Worm (Caenorhabditis elegans) whole organism, L1 larva: ENCODE measurements around the gene mig-5.

ENCODE experiments used
- C04F5.9 ChIP-seq: sonication (generic microtip); optimal IDR thresholded peaks from 2 replicates; lab custom pipeline; 2016; ENCODE audit warnings: missing genetic modification characterization, missing compliant biosample characterization
- C16A3.4 ChIP-seq: fragments of 150-350 bp; optimal IDR thresholded peaks from 2 replicates; lab custom pipeline; 2014; ENCODE audit warnings: missing biosample characterization, missing genetic modification characterization
- C34B4.2 ChIP-seq: sonication (generic microtip); optimal IDR thresholded peaks from 2 replicates; lab custom pipeline; 2017; ENCODE audit warnings: mild to moderate bottlenecking, missing genetic modification characterization, missing compliant biosample characterization
- aha-1 ChIP-seq: fragments of 150-350 bp; optimal IDR thresholded peaks from 2 replicates; lab custom pipeline; 2014; ENCODE audit warnings: missing biosample characterization, missing genetic modification characterization
- alr-1 ChIP-seq: fragments of 200-800 bp; sonication (Bioruptor generic); optimal IDR thresholded peaks from 2 replicates; lab custom pipeline; 2018; ENCODE audit warnings: borderline replicate concordance, mild to moderate bottlenecking, missing genetic modification characterization, missing compliant biosample characterization
- aly-2 ChIP-seq: fragments of 150-350 bp; optimal IDR thresholded peaks from 2 replicates; lab custom pipeline; 2014; ENCODE audit warnings: missing biosample characterization, missing genetic modification characterization
- ceh-88 ChIP-seq: fragments of 200-800 bp; sonication (Bioruptor generic); IDR thresholded peaks from 2 replicates; pipeline ENCODE4 v1.3.6; 2022; ENCODE audit warnings: missing genetic modification characterization, missing compliant biosample characterization
- ceh-90 ChIP-seq: sonication (generic microtip); optimal IDR thresholded peaks from 2 replicates; lab custom pipeline; 2016; ENCODE audit warnings: missing genetic modification characterization, missing compliant biosample characterization
- dsc-1 ChIP-seq: sonication (generic microtip); optimal IDR thresholded peaks from 2 replicates; lab custom pipeline; 2016; ENCODE audit warnings: mild to moderate bottlenecking, missing genetic modification characterization, missing compliant biosample characterization
- egl-13 ChIP-seq: sonication (generic microtip); optimal IDR thresholded peaks from 2 replicates; lab custom pipeline; 2016; ENCODE audit warnings: missing genotype, missing genetic modification reagents, missing genetic modification characterization, missing compliant biosample characterization
- egl-27 ChIP-seq, 2 experiments: fragments of 150-350 bp in 1 of 2; sonication (generic microtip); optimal IDR thresholded peaks; 3 replicates each; lab custom pipeline; 2017 to 2018; ENCODE audit warnings: missing biosample characterization in 2 of 2, missing genetic modification characterization in 2 of 2, missing genetic modification reagents in 2 of 2
- elt-2 ChIP-seq: sonication (generic microtip); optimal IDR thresholded peaks from 2 replicates; lab custom pipeline; 2016; ENCODE audit warnings: missing genetic modification characterization, mild to moderate bottlenecking, inconsistent platforms, missing compliant biosample characterization, missing genetic modification reagents
- ets-5 ChIP-seq: fragments of 200-800 bp; sonication (Bioruptor generic); IDR thresholded peaks from 2 replicates; pipeline ENCODE4 v1.3.6; 2022; ENCODE audit warnings: missing genetic modification characterization, missing compliant biosample characterization
- fkh-4 ChIP-seq: sonication (generic microtip); optimal IDR thresholded peaks from 2 replicates; lab custom pipeline; 2016; ENCODE audit warnings: missing compliant biosample characterization, missing genetic modification characterization, borderline replicate concordance
- grh-1 ChIP-seq: fragments of 200-800 bp; sonication (Bioruptor generic); IDR thresholded peaks from 2 replicates; pipeline ENCODE4 v1.3.6; 2022; ENCODE audit warnings: missing genetic modification reagents, missing genetic modification characterization, missing compliant biosample characterization
- hlh-17 ChIP-seq: fragments of 200-800 bp; sonication (Bioruptor generic); optimal IDR thresholded peaks from 2 replicates; lab custom pipeline; 2018; ENCODE audit warnings: missing genetic modification characterization, mild to moderate bottlenecking, missing compliant biosample characterization, moderate library complexity, borderline replicate concordance
- hlh-4 ChIP-seq: sonication (generic microtip); optimal IDR thresholded peaks from 2 replicates; lab custom pipeline; 2016; ENCODE audit warnings: mild to moderate bottlenecking, missing genetic modification characterization, missing compliant biosample characterization
- isw-1 ChIP-seq: fragments of 200-800 bp; sonication (Bioruptor generic); IDR thresholded peaks from 2 replicates; pipeline ENCODE4 v1.3.6; 2022; ENCODE audit warnings: missing genetic modification characterization, missing compliant biosample characterization
- lin-15B ChIP-seq: fragments of 150-350 bp; sonication (generic microtip); optimal IDR thresholded peaks from 3 replicates; lab custom pipeline; 2014; ENCODE audit warnings: missing biosample characterization, missing genetic modification characterization
- lin-39 ChIP-seq: fragments of 150-350 bp; optimal IDR thresholded peaks from 2 replicates; lab custom pipeline; 2014; ENCODE audit warnings: missing biosample characterization, missing genetic modification reagents, missing genetic modification characterization
- lir-3 ChIP-seq: sonication (generic microtip); optimal IDR thresholded peaks from 2 replicates; lab custom pipeline; 2016; ENCODE audit warnings: mild to moderate bottlenecking, missing genetic modification characterization, moderate library complexity, missing compliant biosample characterization; ENCODE audit not compliant: poor library complexity
- lsy-2 ChIP-seq, 2 experiments: fragments of 150-350 bp; optimal IDR thresholded peaks; 2 replicates each; lab custom pipeline; 2014; ENCODE audit warnings: missing biosample characterization in 2 of 2, missing genetic modification characterization in 2 of 2
- mdl-1 ChIP-seq, 2 experiments: fragments of 150-350 bp; optimal IDR thresholded peaks; 2 replicates each; lab custom pipeline; 2014 to 2017; ENCODE audit warnings: missing biosample characterization in 2 of 2, missing genetic modification characterization in 2 of 2, inconsistent platforms in 1 of 2
- mef-2 ChIP-seq: fragments of 150-350 bp; optimal IDR thresholded peaks from 2 replicates; lab custom pipeline; 2014; ENCODE audit warnings: missing biosample characterization, missing genetic modification characterization
- mep-1 ChIP-seq: fragments of 150-350 bp; optimal IDR thresholded peaks from 2 replicates; lab custom pipeline; 2014; ENCODE audit warnings: missing biosample characterization, missing genetic modification characterization
- nhr-11 ChIP-seq: fragments of 150-350 bp; optimal IDR thresholded peaks from 2 replicates; lab custom pipeline; 2014; ENCODE audit warnings: missing biosample characterization, missing genetic modification characterization
- nhr-20 ChIP-seq: sonication (generic microtip); optimal IDR thresholded peaks from 2 replicates; lab custom pipeline; 2016; ENCODE audit warnings: mild to moderate bottlenecking, missing genetic modification characterization, missing compliant biosample characterization
- nhr-28 ChIP-seq: fragments of 150-350 bp; optimal IDR thresholded peaks from 2 replicates; lab custom pipeline; 2014; ENCODE audit warnings: missing biosample characterization, missing genetic modification characterization
- nhr-71 ChIP-seq: sonication (generic microtip); optimal IDR thresholded peaks from 2 replicates; lab custom pipeline; 2016; ENCODE audit warnings: mild to moderate bottlenecking, missing genetic modification characterization, moderate library complexity, missing compliant biosample characterization
- nhr-90 ChIP-seq: sonication (generic microtip); optimal IDR thresholded peaks from 2 replicates; lab custom pipeline; 2016; ENCODE audit warnings: mild to moderate bottlenecking, missing genetic modification characterization, missing compliant biosample characterization; ENCODE audit not compliant: poor library complexity
- pag-3 ChIP-seq: sonication (generic microtip); optimal IDR thresholded peaks from 2 replicates; lab custom pipeline; 2017; ENCODE audit warnings: missing genetic modification characterization, mild to moderate bottlenecking, missing compliant biosample characterization, antibody characterized with exemption, borderline replicate concordance; ENCODE audit not compliant: insufficient read depth
- pax-3 ChIP-seq: fragments of 200-800 bp; sonication (Bioruptor generic); optimal IDR thresholded peaks from 2 replicates; lab custom pipeline; 2018; ENCODE audit warnings: mild to moderate bottlenecking, missing genetic modification characterization, moderate library complexity, missing compliant biosample characterization
- pqm-1 ChIP-seq: sonication (generic microtip); optimal IDR thresholded peaks from 3 replicates; lab custom pipeline; 2017; ENCODE audit warnings: missing biosample characterization, missing genetic modification characterization
- rnt-1 ChIP-seq: sonication (generic microtip); optimal IDR thresholded peaks from 2 replicates; lab custom pipeline; 2016; ENCODE audit warnings: mild to moderate bottlenecking, missing genetic modification characterization, moderate library complexity, missing compliant biosample characterization
- skn-1 ChIP-seq: fragments of 150-350 bp; optimal IDR thresholded peaks from 2 replicates; lab custom pipeline; 2014; ENCODE audit warnings: missing biosample characterization, missing genetic modification characterization
- snpc-4 ChIP-seq: fragments of 150-350 bp; optimal IDR thresholded peaks from 2 replicates; lab custom pipeline; 2014; ENCODE audit warnings: missing biosample characterization, missing genetic modification characterization
- sptf-1 ChIP-seq: fragments of 150-350 bp; optimal IDR thresholded peaks from 2 replicates; lab custom pipeline; 2014; ENCODE audit warnings: missing biosample characterization, missing genetic modification characterization
- sup-37 ChIP-seq: fragments of 200-800 bp; sonication (Bioruptor generic); optimal IDR thresholded peaks from 2 replicates; lab custom pipeline; 2018; ENCODE audit warnings: mild to moderate bottlenecking, missing genetic modification characterization, missing compliant biosample characterization
- swsn-7 ChIP-seq: sonication (generic microtip); optimal IDR thresholded peaks from 2 replicates; lab custom pipeline; 2016; ENCODE audit warnings: missing genetic modification characterization, missing compliant biosample characterization
- tbx-2 ChIP-seq: sonication (generic microtip); optimal IDR thresholded peaks from 2 replicates; lab custom pipeline; 2016; ENCODE audit warnings: missing genetic modification characterization, missing compliant biosample characterization
- tlp-1 ChIP-seq: fragments of 150-350 bp; optimal IDR thresholded peaks from 2 replicates; lab custom pipeline; 2014; ENCODE audit warnings: missing biosample characterization, missing genetic modification characterization
- unc-30 ChIP-seq: sonication (generic microtip); optimal IDR thresholded peaks from 2 replicates; lab custom pipeline; 2017; ENCODE audit warnings: missing biosample characterization, missing genetic modification characterization
- unc-86 ChIP-seq: sonication (generic microtip); optimal IDR thresholded peaks from 2 replicates; lab custom pipeline; 2016; ENCODE audit warnings: missing genetic modification characterization, missing compliant biosample characterization
- unc-98 ChIP-seq: fragments of 200-800 bp; sonication (Bioruptor generic); IDR thresholded peaks from 2 replicates; pipeline ENCODE4 v1.3.6; 2022; ENCODE audit warnings: missing genetic modification characterization, missing compliant biosample characterization
- vab-15 ChIP-seq: sonication (generic microtip); optimal IDR thresholded peaks from 2 replicates; lab custom pipeline; 2017; ENCODE audit warnings: missing genotype, mild to moderate bottlenecking, missing genetic modification characterization, missing compliant biosample characterization
- zip-4 ChIP-seq: fragments of 200-800 bp; sonication (Bioruptor generic); optimal IDR thresholded peaks from 2 replicates; lab custom pipeline; 2018; ENCODE audit warnings: mild to moderate bottlenecking, missing genetic modification characterization, moderate library complexity, missing compliant biosample characterization
- ztf-11 ChIP-seq, 2 experiments: sonication (generic microtip); optimal IDR thresholded peaks; 2 replicates each; lab custom pipeline; 2016 to 2017; ENCODE audit warnings: missing genetic modification characterization in 2 of 2, missing biosample characterization in 1 of 2, missing compliant biosample characterization in 1 of 2
- ztf-4 ChIP-seq: fragments of 150-350 bp; optimal IDR thresholded peaks from 2 replicates; lab custom pipeline; 2014; ENCODE audit warnings: missing biosample characterization, missing genetic modification characterization

Gene mig-5

ce11 chrII:8218266-8218665 is 33.4 kb upstream of the mig-5 start:
- TF ChIP-seq fkh-4 (tag; lab: Kevin White, UChicago) (no peak), nhr-28 (tag; lab: Kevin White, UChicago) (no peak), pag-3 (tag; lab: Kevin White, UChicago) (no peak), aly-2 (tag; lab: Kevin White, UChicago) (no peak), lsy-2 (tag; optimal IDR thresholded peaks at IDR 0.05; lab: Kevin White, UChicago) (no peak), lin-15B (no peak), swsn-7 (no peak), rnt-1 (tag; lab: Kevin White, UChicago) (no peak), unc-86 (no peak), snpc-4 (tag; lab: Kevin White, UChicago) (no peak), lin-39 (no peak), hlh-17 (no peak), egl-27 (tag; optimal IDR thresholded peaks at IDR 0.05; lab: Kevin White, UChicago) (no peak), vab-15 (tag; lab: Kevin White, UChicago) (no peak)

ce11 chrII:8216922-8217321 is 32.1 kb upstream of the mig-5 start, which contains the start of gene ifg-1:
ifg-1 (plus strand) TSS chrII:8217222.
- TF ChIP-seq tlp-1 (tag; lab: Kevin White, UChicago) (no peak), isw-1 (GFP tag; lab: Robert Waterston, UW) (no peak), skn-1 (tag; lab: Kevin White, UChicago) (no peak), elt-2 (tag; lab: Kevin White, UChicago) (no peak), ztf-11 (tag; optimal IDR thresholded peaks at IDR 0.05; lab: Kevin White, UChicago) (no peak), lin-39 (no peak), egl-13 (tag; lab: Kevin White, UChicago) (no peak), vab-15 (tag; lab: Kevin White, UChicago) (no peak)

DNA sequence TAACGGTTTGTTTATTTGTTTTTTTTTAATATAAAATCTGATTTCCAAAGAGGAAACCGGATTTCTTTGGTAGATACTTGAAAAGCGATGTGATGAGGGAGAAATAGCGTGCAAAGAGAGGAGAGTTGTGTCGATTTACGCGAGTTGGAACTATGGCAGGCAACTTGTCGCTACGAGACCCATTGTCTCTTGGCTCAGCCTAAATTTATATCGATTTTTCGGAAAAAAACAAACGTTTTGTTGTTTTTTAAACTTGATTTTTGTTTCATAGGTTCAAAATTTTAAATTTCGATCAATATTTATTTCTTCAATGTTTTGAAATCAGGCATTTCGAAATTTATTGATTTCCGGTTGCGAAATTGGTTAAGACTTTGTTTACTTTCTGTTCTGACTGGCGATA is 31.6 kb upstream of the mig-5 start, which contains the start of gene M110.3:
TSS of gene M110.3 (minus strand) at position 184 of the 400 bp plus-strand sequence.
- TF ChIP-seq sup-37 (GFP tag; lab: Kevin White, UChicago) (no peak), unc-98 (GFP tag; lab: Robert Waterston, UW) (no peak), grh-1 (GFP tag; lab: Robert Waterston, UW) (no peak), zip-4 (peak; percentile 47), ceh-90 (no peak), skn-1 (tag; lab: Kevin White, UChicago) (peak; percentile 1), nhr-71 (peak; percentile 61), mef-2 (no peak), lir-3 (tag; lab: Kevin White, UChicago) (no peak), tbx-2 (peak; percentile 28), pqm-1 (no peak), snpc-4 (tag; lab: Kevin White, UChicago) (no peak), mdl-1 (tag; optimal IDR thresholded peaks at IDR 0.05; lab: Kevin White, UChicago) (peak in 1 of 2 experiments; percentile 39), mep-1 (peak; percentile 48), nhr-90 (tag; lab: Kevin White, UChicago) (no peak), hlh-4 (tag; lab: Kevin White, UChicago) (no peak), aha-1 (no peak), C16A3.4 (tag; lab: Kevin White, UChicago) (peak; percentile 35), rnt-1 (tag; lab: Kevin White, UChicago) (peak; percentile 43), sptf-1 (tag; lab: Kevin White, UChicago) (no peak), nhr-11 (tag; lab: Kevin White, UChicago) (no peak), C04F5.9 (tag; lab: Kevin White, UChicago) (peak; percentile 44), nhr-20 (tag; lab: Kevin White, UChicago) (peak; percentile 27), pax-3 (no peak), ets-5 (GFP tag; lab: Robert Waterston, UW) (no peak), dsc-1 (tag; lab: Kevin White, UChicago) (peak; percentile 29), isw-1 (GFP tag; lab: Robert Waterston, UW) (peak; percentile 44), alr-1 (tag; lab: Kevin White, UChicago) (no peak), ceh-88 (no peak), ztf-11 (tag; optimal IDR thresholded peaks at IDR 0.05; lab: Kevin White, UChicago) (no peak), pag-3 (tag; lab: Kevin White, UChicago) (peak; percentile 71), unc-30 (tag; lab: Kevin White, UChicago) (no peak), nhr-28 (tag; lab: Kevin White, UChicago) (no peak), ztf-4 (tag; lab: Kevin White, UChicago) (no peak), C34B4.2 (tag; lab: Kevin White, UChicago) (no peak)
